Worm (Caenorhabditis elegans): ENCODE measurements around the gene K04F1.8.

K04F1.8 gene

DNA sequence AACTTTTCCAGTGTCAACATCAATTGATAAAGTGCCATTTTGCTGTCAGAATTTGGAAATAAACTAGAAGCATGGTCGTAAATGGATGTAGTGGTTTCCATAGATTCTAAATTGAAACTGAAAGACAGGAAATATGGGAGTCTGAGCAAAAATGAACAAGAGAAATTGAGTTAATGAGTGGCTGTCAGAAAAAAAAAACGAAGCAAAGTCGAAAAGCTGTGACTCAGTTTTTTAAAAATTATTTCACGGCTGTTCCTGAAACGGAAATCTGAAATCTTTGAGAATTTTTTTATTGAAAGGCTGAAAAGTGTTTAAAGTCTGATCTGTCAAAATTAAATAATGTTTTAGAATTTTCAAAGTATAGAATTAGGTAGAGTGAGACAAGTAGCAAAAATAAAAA, 11.2 kb downstream of the K04F1.8 start, which contains the start of gene srw-98:
TSS of gene srw-98 (minus strand) at position 101 of the 400 bp plus-strand sequence.
- TF ChIP-seq unc-3 (GFP tag; conservative IDR thresholded peaks at IDR 0.05) (no peak), unc-3 (tag; optimal IDR thresholded peaks at IDR 0.05) (no peak), ceh-31 (tag; optimal IDR thresholded peaks at IDR 0.05) (no peak), ets-4 (tag; optimal IDR thresholded peaks at IDR 0.05) (no peak), hlh-13 (GFP tag; optimal IDR thresholded peaks at IDR 0.05) (no peak), elt-4 (tag; optimal IDR thresholded peaks at IDR 0.05) (no peak), ceh-2 (tag; optimal IDR thresholded peaks at IDR 0.05) (no peak), ceh-14 (tag; optimal IDR thresholded peaks at IDR 0.05) (no peak), tbx-7 (tag; optimal IDR thresholded peaks at IDR 0.05) (no peak), pag-3 (tag; optimal IDR thresholded peaks at IDR 0.05; ENCODE audit: borderline replicate concordance) (no peak), ceh-24 (tag; optimal IDR thresholded peaks at IDR 0.05) (no peak), ceh-22 (tag; optimal IDR thresholded peaks at IDR 0.05) (no peak), K09A11.1 (tag; optimal IDR thresholded peaks at IDR 0.05; ENCODE audit: insufficient read depth) (no peak), che-1 (tag; optimal IDR thresholded peaks at IDR 0.05) (no peak), ref-2 (tag; optimal IDR thresholded peaks at IDR 0.05) (no peak), fkh-6 (tag; optimal IDR thresholded peaks at IDR 0.05) (no peak), fax-1 (tag; optimal IDR thresholded peaks at IDR 0.05) (no peak), C38D4.7 (GFP tag; optimal IDR thresholded peaks at IDR 0.05) (no peak), odd-2 (tag; optimal IDR thresholded peaks at IDR 0.05) (no peak), madf-2 (tag; optimal IDR thresholded peaks at IDR 0.05) (no peak)

DNA sequence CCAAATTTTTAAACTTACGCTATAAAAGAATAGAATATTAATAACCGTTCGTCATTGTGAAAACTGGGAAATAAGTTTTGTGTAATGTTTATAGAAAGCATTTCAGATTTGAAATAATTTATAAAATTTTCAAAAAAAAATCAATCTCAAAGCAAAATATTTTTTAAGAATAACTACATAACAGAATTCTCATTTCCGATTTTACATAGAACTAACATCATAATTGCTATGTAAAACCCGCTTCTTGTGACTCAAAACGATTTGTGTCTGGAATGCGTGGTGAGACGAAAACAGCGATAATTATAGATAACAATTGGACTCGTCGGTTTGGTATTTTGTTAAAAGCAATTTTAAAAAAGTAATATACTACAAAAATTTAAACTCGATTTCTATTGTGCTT, 13.8 kb downstream of the K04F1.8 start, which contains the start of gene srw-91:
TSS of gene srw-91 (minus strand) at position 101 of the 400 bp plus-strand sequence.
- TF ChIP-seq pha-2 (tag; optimal IDR thresholded peaks at IDR 0.05), result no peak
- TF ChIP-seq ceh-6 (GFP tag; optimal IDR thresholded peaks at IDR 0.05), result no peak
- TF ChIP-seq tbx-2 (tag; optimal IDR thresholded peaks at IDR 0.05), result no peak
- TF ChIP-seq pax-1 (tag; optimal IDR thresholded peaks at IDR 0.05), result no peak
- no peak for TF ChIP-seq ceh-48 (tag; optimal IDR thresholded peaks at IDR 0.05)
- TF ChIP-seq fkh-10 (GFP tag; optimal IDR thresholded peaks at IDR 0.05), result no peak
- no peak for TF ChIP-seq ceh-31 (tag; optimal IDR thresholded peaks at IDR 0.05)
- TF ChIP-seq unc-55 (GFP tag; optimal IDR thresholded peaks at IDR 0.05), result no peak
- TF ChIP-seq npax-4 (tag; optimal IDR thresholded peaks at IDR 0.05), result no peak
- TF ChIP-seq pqm-1 (tag; optimal IDR thresholded peaks at IDR 0.05), result no peak
- TF ChIP-seq tbx-7 (tag; optimal IDR thresholded peaks at IDR 0.05), result no peak
- TF ChIP-seq nfya-1 (tag; optimal IDR thresholded peaks at IDR 0.05), result no peak
- no peak for TF ChIP-seq unc-3 (GFP tag; conservative IDR thresholded peaks at IDR 0.05)
- TF ChIP-seq unc-3 (tag; optimal IDR thresholded peaks at IDR 0.05), result no peak
- TF ChIP-seq eyg-1 (tag; optimal IDR thresholded peaks at IDR 0.05), result no peak
- TF ChIP-seq C08G9.2 (tag; optimal IDR thresholded peaks at IDR 0.05), result no peak
- TF ChIP-seq ets-4 (tag; optimal IDR thresholded peaks at IDR 0.05), result no peak
- TF ChIP-seq elt-2 (tag; optimal IDR thresholded peaks at IDR 0.05), result no peak
- no peak for TF ChIP-seq pag-3 (tag; optimal IDR thresholded peaks at IDR 0.05; ENCODE audit: borderline replicate concordance)
- TF ChIP-seq mec-3 (tag; optimal IDR thresholded peaks at IDR 0.05; ENCODE audit: borderline replicate concordance), result no peak
- no peak for TF ChIP-seq hlh-8 (tag; optimal IDR thresholded peaks at IDR 0.05)

DNA sequence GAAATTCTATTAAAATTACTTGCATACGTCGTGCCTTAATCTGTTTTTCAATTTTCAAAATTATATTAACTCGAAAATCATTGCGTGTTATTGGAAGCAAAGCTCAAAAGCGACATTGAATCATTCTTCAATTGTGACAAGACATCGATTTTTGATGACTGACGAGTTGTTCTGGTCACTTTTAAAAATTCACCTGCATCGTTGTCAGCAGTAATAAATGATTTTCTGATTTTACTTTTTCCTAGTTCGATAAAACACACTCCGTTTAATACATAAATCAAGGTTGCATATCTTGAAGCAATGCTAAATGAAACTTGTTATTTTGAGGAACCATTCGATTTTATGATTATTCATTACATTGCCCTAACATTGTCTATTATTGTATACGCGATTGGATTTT, 15.3 kb downstream of the K04F1.8 start, which contains the start of gene srh-3:
TSS of gene srh-3 (plus strand) at position 301 of the 400 bp plus-strand sequence.
- TF ChIP-seq nfya-1 (tag; optimal IDR thresholded peaks at IDR 0.05) (no peak), tbx-7 (tag; optimal IDR thresholded peaks at IDR 0.05) (no peak), rnt-1 (tag; optimal IDR thresholded peaks at IDR 0.05) (no peak), C38D4.7 (GFP tag; optimal IDR thresholded peaks at IDR 0.05) (no peak), ceh-30 (tag; optimal IDR thresholded peaks at IDR 0.05) (no peak), dve-1 (tag; optimal IDR thresholded peaks at IDR 0.05) (no peak), pha-4 (tag; optimal IDR thresholded peaks at IDR 0.05) (no peak)
